Fruit fly (Drosophila melanogaster): ENCODE results near the gene CG42374.

The CG42374 gene

DNA sequence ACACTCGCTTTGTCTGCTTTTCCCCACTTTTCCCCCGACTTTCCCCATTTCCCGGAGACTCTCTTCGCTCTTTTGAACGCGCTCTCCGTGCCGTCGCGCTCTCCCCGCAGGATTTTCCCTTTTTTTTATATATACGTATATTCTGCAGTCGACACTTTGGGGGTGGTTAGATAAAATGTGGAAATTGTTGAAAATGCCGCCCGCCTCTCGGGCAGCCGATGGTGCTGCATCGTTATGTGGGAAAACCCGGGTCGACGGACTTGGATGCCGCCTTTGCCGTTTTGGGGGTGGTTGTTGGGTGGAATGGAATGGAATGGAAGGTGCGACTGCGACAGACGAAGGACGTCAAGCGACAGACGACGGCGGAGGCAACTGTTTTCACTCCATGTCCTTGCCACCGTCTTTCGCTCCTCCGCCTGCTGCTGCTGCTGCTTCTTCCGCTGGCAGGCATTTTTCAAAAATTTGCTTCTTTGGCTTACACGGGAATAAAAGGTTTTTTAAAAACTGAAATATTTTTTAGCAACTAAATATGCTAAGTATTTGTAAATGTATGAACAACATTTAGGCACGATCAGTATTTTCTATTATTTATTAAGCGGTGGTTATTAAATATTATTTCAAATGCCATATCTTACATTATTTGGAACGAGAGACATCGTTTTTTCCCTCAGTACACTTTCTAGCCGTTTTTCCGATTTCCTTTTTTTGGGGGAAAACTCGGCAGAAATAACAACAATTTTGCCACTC is 32.6 kb upstream of the CG42374 start:
- no peak for TF ChIP-seq Hr39 (optimal IDR thresholded peaks at IDR 0.05)
- TF ChIP-seq CG14965 (GFP tag; optimal IDR thresholded peaks at IDR 0.05; ENCODE audit: borderline replicate concordance), result no peak
- no peak for TF ChIP-seq peb (GFP tag; IDR thresholded peaks at IDR 0.05)
- no peak for TF ChIP-seq schlank (tag; optimal IDR thresholded peaks at IDR 0.05)
- TF ChIP-seq z (GFP tag; IDR thresholded peaks at IDR 0.05), result no peak
- TF ChIP-seq CG2875 (GFP tag; optimal IDR thresholded peaks at IDR 0.05), result no peak
- TF ChIP-seq ham (GFP tag; IDR thresholded peaks at IDR 0.05), result no peak
- no peak for TF ChIP-seq hkb (optimal IDR thresholded peaks at IDR 0.05)
- TF ChIP-seq hkb (GFP tag; IDR thresholded peaks at IDR 0.05), result no peak
- no peak for TF ChIP-seq CG5180 (GFP tag; optimal IDR thresholded peaks at IDR 0.05)
- TF ChIP-seq CG32767 (GFP tag; IDR thresholded peaks at IDR 0.05), result no peak
- TF ChIP-seq CG10543 (GFP tag; optimal IDR thresholded peaks at IDR 0.05), result no peak
- TF ChIP-seq tin (GFP tag; optimal IDR thresholded peaks at IDR 0.05), result no peak
- TF ChIP-seq gcm (GFP tag; optimal IDR thresholded peaks at IDR 0.05), result no peak
- no peak for TF ChIP-seq HmgZ (tag; optimal IDR thresholded peaks at IDR 0.05)
- no peak for TF ChIP-seq CG33557 (GFP tag; optimal IDR thresholded peaks at IDR 0.05)
- TF ChIP-seq shn (GFP tag; optimal IDR thresholded peaks at IDR 0.05), result no peak
- no peak for TF ChIP-seq Aef1 (GFP tag; IDR thresholded peaks at IDR 0.05)
- no peak for TF ChIP-seq CTCF (GFP tag; optimal IDR thresholded peaks at IDR 0.05)
- TF ChIP-seq CG12659 (GFP tag; optimal IDR thresholded peaks at IDR 0.05), result peak; percentile 18
- peak; percentile 30 for TF ChIP-seq CG3281 (GFP tag; optimal IDR thresholded peaks at IDR 0.05)
- no peak for TF ChIP-seq Dek (tag; optimal IDR thresholded peaks at IDR 0.05)
- TF ChIP-seq bowl (GFP tag; IDR thresholded peaks at IDR 0.05), result no peak
- TF ChIP-seq hb (GFP tag; IDR thresholded peaks at IDR 0.05; ENCODE audit: partially characterized antibody), result no peak
- no peak for TF ChIP-seq CG7963 (GFP tag; IDR thresholded peaks at IDR 0.05; ENCODE audit: partially characterized antibody)
- TF ChIP-seq CG15696 (tag; optimal IDR thresholded peaks at IDR 0.05), result no peak
- TF ChIP-seq Poxn (GFP tag; IDR thresholded peaks at IDR 0.05), result no peak
- TF ChIP-seq Bdp1 (GFP tag; optimal IDR thresholded peaks at IDR 0.05), result no peak
- no peak for TF ChIP-seq chm (GFP tag; IDR thresholded peaks at IDR 0.05)
- no peak for TF ChIP-seq Nf-YC (tag; optimal IDR thresholded peaks at IDR 0.05)
- no peak for TF ChIP-seq CG17568 (GFP tag; optimal IDR thresholded peaks at IDR 0.05)
- no peak for TF ChIP-seq CG6689 (GFP tag; IDR thresholded peaks at IDR 0.05)
- TF ChIP-seq BtbVII (GFP tag; optimal IDR thresholded peaks at IDR 0.05), result no peak
- no peak for TF ChIP-seq CG12942 (GFP tag; optimal IDR thresholded peaks at IDR 0.05)
- TF ChIP-seq gce (GFP tag; IDR thresholded peaks at IDR 0.05), result no peak
- TF ChIP-seq bcd (GFP tag; optimal IDR thresholded peaks at IDR 0.05), result peak; percentile 23
- peak; percentile 48 for TF ChIP-seq CG15269 (tag; optimal IDR thresholded peaks at IDR 0.05)
- peak; percentile 52 for TF ChIP-seq CG7839 (tag; optimal IDR thresholded peaks at IDR 0.05)
- TF ChIP-seq abd-A (tag; optimal IDR thresholded peaks at IDR 0.05), result peak; percentile 89
- TF ChIP-seq BEAF-32 (GFP tag; optimal IDR thresholded peaks at IDR 0.05), result no peak
- TF ChIP-seq CG30020 (tag; optimal IDR thresholded peaks at IDR 0.05), result no peak
- TF ChIP-seq sima (GFP tag; optimal IDR thresholded peaks at IDR 0.05), result no peak
- no peak for TF ChIP-seq CG7928 (GFP tag; optimal IDR thresholded peaks at IDR 0.05)
- peak; percentile 39 for TF ChIP-seq CG13424 (tag; optimal IDR thresholded peaks at IDR 0.05)
- no peak for TF ChIP-seq dimm (GFP tag; IDR thresholded peaks at IDR 0.05)
- no peak for TF ChIP-seq zfh1 (GFP tag; IDR thresholded peaks at IDR 0.05)
- TF ChIP-seq stc (GFP tag; IDR thresholded peaks at IDR 0.05), result no peak
- peak; percentile 45; the same call in 1 of the 3 replicates for TF ChIP-seq tgo (GFP tag; IDR thresholded peaks at IDR 0.05)
- TF ChIP-seq CG7271 (tag; optimal IDR thresholded peaks at IDR 0.05), result no peak
- TF ChIP-seq YL-1 (GFP tag; optimal IDR thresholded peaks at IDR 0.05), result no peak
- peak; percentile 23; the same call in 1 of the 2 replicates for TF ChIP-seq Ptx1 (GFP tag; IDR thresholded peaks at IDR 0.05)
